Worm (Caenorhabditis elegans) whole organism, L3 larva: Measurements from ENCODE around the gene K08D12.4.

ENCODE experiments used
- ZK546.5 ChIP-seq: sonication (generic microtip); optimal IDR thresholded peaks from 2 replicates; lab custom pipeline; 2017; ENCODE audit warnings: missing biosample characterization, missing genetic modification characterization
- ama-1 ChIP-seq: fragments of 150-350 bp; optimal IDR thresholded peaks from 2 replicates; lab custom pipeline; 2018
- ceh-28 ChIP-seq: fragments of 150-350 bp; optimal IDR thresholded peaks from 2 replicates; lab custom pipeline; 2014; ENCODE audit warnings: missing biosample characterization, missing genetic modification reagents, missing genetic modification characterization
- ceh-9 ChIP-seq: sonication (generic microtip); optimal IDR thresholded peaks from 2 replicates; lab custom pipeline; 2018; ENCODE audit warnings: missing biosample characterization, missing genetic modification characterization
- daf-12 ChIP-seq: fragments of 150-350 bp; optimal IDR thresholded peaks from 2 replicates; lab custom pipeline; 2014; ENCODE audit warnings: missing biosample characterization, missing genetic modification reagents, missing genetic modification characterization
- egl-27 ChIP-seq: sonication (generic microtip); optimal IDR thresholded peaks from 4 replicates; lab custom pipeline; 2017; ENCODE audit warnings: missing biosample characterization, missing genetic modification reagents, missing genetic modification characterization
- egl-5 ChIP-seq: fragments of 150-350 bp; optimal IDR thresholded peaks from 2 replicates; lab custom pipeline; 2017; ENCODE audit warnings: missing biosample characterization, missing genetic modification reagents, missing genetic modification characterization, inconsistent platforms
- elt-2 ChIP-seq: sonication (generic microtip); optimal IDR thresholded peaks from 2 replicates; lab custom pipeline; 2016; ENCODE audit warnings: missing genetic modification reagents, mild to moderate bottlenecking, missing genetic modification characterization, missing compliant biosample characterization
- fkh-10 ChIP-seq: sonication (generic microtip); optimal IDR thresholded peaks from 2 replicates; lab custom pipeline; 2017; ENCODE audit warnings: missing biosample characterization, missing genetic modification reagents, missing genetic modification characterization
- fos-1 ChIP-seq: fragments of 150-350 bp; optimal IDR thresholded peaks from 2 replicates; lab custom pipeline; 2014; ENCODE audit warnings: missing biosample characterization, missing genetic modification characterization
- hmg-11 ChIP-seq: sonication (generic microtip); optimal IDR thresholded peaks from 2 replicates; lab custom pipeline; 2016; ENCODE audit warnings: missing genetic modification characterization, missing compliant biosample characterization
- jun-1 ChIP-seq: fragments of 150-350 bp; optimal IDR thresholded peaks from 2 replicates; lab custom pipeline; 2014; ENCODE audit warnings: missing biosample characterization, missing genetic modification reagents, missing genetic modification characterization
- lin-15B ChIP-seq: fragments of 150-350 bp; optimal IDR thresholded peaks from 2 replicates; lab custom pipeline; 2014; ENCODE audit warnings: missing biosample characterization, missing genetic modification characterization
- lin-39 ChIP-seq: fragments of 150-350 bp; optimal IDR thresholded peaks from 2 replicates; lab custom pipeline; 2018; ENCODE audit warnings: missing biosample characterization, missing genetic modification reagents, missing genetic modification characterization
- lsy-12 ChIP-seq: sonication (generic microtip); optimal IDR thresholded peaks from 2 replicates; lab custom pipeline; 2016; ENCODE audit warnings: mild to moderate bottlenecking, missing genetic modification characterization, missing compliant biosample characterization
- mdl-1 ChIP-seq: fragments of 150-350 bp; optimal IDR thresholded peaks from 2 replicates; lab custom pipeline; 2014; ENCODE audit warnings: missing biosample characterization, missing genetic modification characterization
- nfya-1 ChIP-seq: sonication (generic microtip); optimal IDR thresholded peaks from 2 replicates; lab custom pipeline; 2017; ENCODE audit warnings: missing genetic modification characterization, mild to moderate bottlenecking, missing compliant biosample characterization, antibody characterized with exemption, moderate library complexity; ENCODE audit not compliant: insufficient read depth
- nhr-23 ChIP-seq: fragments of 150-350 bp; optimal IDR thresholded peaks from 2 replicates; lab custom pipeline; 2014; ENCODE audit warnings: missing biosample characterization, missing genetic modification reagents, missing genetic modification characterization
- nhr-25 ChIP-seq: sonication (generic microtip); optimal IDR thresholded peaks from 2 replicates; lab custom pipeline; 2017; ENCODE audit warnings: missing biosample characterization, missing genetic modification characterization
- nhr-28 ChIP-seq: fragments of 150-350 bp; optimal IDR thresholded peaks from 2 replicates; lab custom pipeline; 2014; ENCODE audit warnings: missing biosample characterization, missing genetic modification characterization
- nhr-67 ChIP-seq: fragments of 150-350 bp; optimal IDR thresholded peaks from 2 replicates; lab custom pipeline; 2014; ENCODE audit warnings: missing biosample characterization, missing genetic modification characterization
- nhr-76 ChIP-seq: fragments of 150-350 bp; sonication (generic microtip); optimal IDR thresholded peaks from 5 replicates; lab custom pipeline; 2014; ENCODE audit warnings: missing biosample characterization, missing genetic modification characterization
- nhr-77 ChIP-seq: fragments of 150-350 bp; optimal IDR thresholded peaks from 2 replicates; lab custom pipeline; 2014; ENCODE audit warnings: missing biosample characterization, missing genetic modification characterization
- pha-4 ChIP-seq: fragments of 150-350 bp; optimal IDR thresholded peaks from 2 replicates; lab custom pipeline; 2014; ENCODE audit warnings: missing biosample characterization, missing genetic modification reagents, missing genetic modification characterization
- sea-2 ChIP-seq: fragments of 150-350 bp; sonication (generic microtip); optimal IDR thresholded peaks from 4 replicates; lab custom pipeline; 2014; ENCODE audit warnings: missing biosample characterization, missing genetic modification reagents, missing genetic modification characterization
- skn-1 ChIP-seq: fragments of 150-350 bp; optimal IDR thresholded peaks from 2 replicates; lab custom pipeline; 2014; ENCODE audit warnings: missing biosample characterization, missing genetic modification characterization
- snpc-4 ChIP-seq: fragments of 150-350 bp; optimal IDR thresholded peaks from 2 replicates; lab custom pipeline; 2014; ENCODE audit warnings: missing biosample characterization, missing genetic modification characterization
- tbx-2 ChIP-seq: sonication (generic microtip); optimal IDR thresholded peaks from 2 replicates; lab custom pipeline; 2016; ENCODE audit warnings: mild to moderate bottlenecking, missing genetic modification characterization, missing compliant biosample characterization
- zag-1 ChIP-seq: fragments of 150-350 bp; optimal IDR thresholded peaks from 2 replicates; lab custom pipeline; 2014; ENCODE audit warnings: missing biosample characterization, missing genetic modification characterization

The K08D12.4 gene

ce11 chrIV:1725888-1726287 lies 18.8 kb downstream of the K08D12.4 start, which contains the start of gene K08D12.8:
TSS of gene K08D12.8 (plus strand) at chrIV:1726188.
- TF ChIP-seq daf-12 (no peak), pha-4 (tag; lab: Kevin White, UChicago) (no peak), nhr-67 (tag; lab: Kevin White, UChicago) (no peak), skn-1 (tag; lab: Kevin White, UChicago) (no peak), fkh-10 (no peak), ZK546.5 (tag; lab: Kevin White, UChicago) (no peak), lin-39 (tag; lab: Kevin White, UChicago) (no peak), ceh-9 (tag; lab: Kevin White, UChicago) (no peak), nhr-28 (tag; lab: Kevin White, UChicago) (no peak)

ce11 chrIV:1727538-1728072 lies 20.5 kb downstream of the K08D12.4 start:
- no peak for TF ChIP-seq jun-1 (tag; lab: Kevin White, UChicago)
- TF ChIP-seq ceh-28 (tag; lab: Kevin White, UChicago) = peak; percentile 97

- no peak for TF ChIP-seq ceh-28 (tag; lab: Kevin White, UChicago)
- peak; percentile 20 for TF ChIP-seq snpc-4 (tag; lab: Kevin White, UChicago)
- no peak for TF ChIP-seq zag-1 (tag; lab: Kevin White, UChicago)
- peak; percentile 70 for TF ChIP-seq lin-15B
- peak; percentile 52 for TF ChIP-seq hmg-11
- peak; percentile 75 for TF ChIP-seq ama-1 (lab: Kevin White, UChicago)
- peak; percentile 73 for TF ChIP-seq lin-39 (tag; lab: Kevin White, UChicago)
- TF ChIP-seq jun-1 (tag; lab: Kevin White, UChicago) = peak; percentile 37
- TF ChIP-seq mdl-1 (tag; lab: Kevin White, UChicago) = no peak
- peak; percentile 57 for TF ChIP-seq fos-1 (tag; lab: Kevin White, UChicago)
- TF ChIP-seq pha-4 (tag; lab: Kevin White, UChicago) = peak; percentile 21
- peak; percentile 77 for TF ChIP-seq nhr-23 (tag; lab: Kevin White, UChicago)
- peak; percentile 66 for TF ChIP-seq nfya-1
- peak; percentile 15 for TF ChIP-seq lsy-12 (tag; lab: Kevin White, UChicago)
- TF ChIP-seq nhr-25 (tag; lab: Kevin White, UChicago) = peak; percentile 60
- no peak for TF ChIP-seq ceh-9 (tag; lab: Kevin White, UChicago)
These were observed 31.2 kb downstream of the K08D12.4 start for ce11 chrIV:1738324-1738730.

- TF ChIP-seq nfya-1 (no peak), egl-5 (tag; lab: Kevin White, UChicago) (no peak), tbx-2 (tag; lab: Kevin White, UChicago) (no peak), egl-27 (tag; lab: Kevin White, UChicago) (no peak), pha-4 (tag; lab: Kevin White, UChicago) (no peak), ZK546.5 (tag; lab: Kevin White, UChicago) (no peak), sea-2 (GFP tag; lab: Kevin White, UChicago) (no peak), nhr-77 (tag; lab: Kevin White, UChicago) (no peak), nhr-76 (tag; lab: Kevin White, UChicago) (no peak)
These were observed 31.8 kb downstream of the K08D12.4 start for ce11 chrIV:1738892-1739291.

- TF ChIP-seq hmg-11 = peak; percentile 38
- peak; percentile 3 for TF ChIP-seq nhr-23 (tag; lab: Kevin White, UChicago)
- TF ChIP-seq elt-2 (tag; lab: Kevin White, UChicago) = peak; percentile 33
- no peak for TF ChIP-seq fos-1 (tag; lab: Kevin White, UChicago)
- peak; percentile 1 for TF ChIP-seq lin-15B
These were observed 32.4 kb downstream of the K08D12.4 start for ce11 chrIV:1739366-1740104.
